Worm (Caenorhabditis elegans): ENCODE results near the gene C31G12.3.

The C31G12.3 gene

ce11 chrV:18168266-18168665, 16.7 kb upstream of the C31G12.3 start, which contains the start of gene C14A6.7:
Gene C14A6.7 (minus strand): TSS chrV:18168366.
- TF ChIP-seq hnd-1 (tag; optimal IDR thresholded peaks at IDR 0.05) (no peak), ets-7 (tag; optimal IDR thresholded peaks at IDR 0.05) (no peak), hmg-4 (GFP tag; optimal IDR thresholded peaks at IDR 0.05) (no peak), tbx-11 (GFP tag; IDR thresholded peaks at IDR 0.05) (no peak), tbx-37 (GFP tag; conservative IDR thresholded peaks at IDR 0.05) (no peak), hmbx-1 (tag; optimal IDR thresholded peaks at IDR 0.05) (no peak), tra-4 (tag; optimal IDR thresholded peaks at IDR 0.05) (no peak), sea-1 (GFP tag; conservative IDR thresholded peaks at IDR 0.05) (no peak), B0310.2 (tag; optimal IDR thresholded peaks at IDR 0.05) (no peak), ceh-13 (GFP tag; optimal IDR thresholded peaks at IDR 0.05) (no peak)

- no peak for TF ChIP-seq scrt-1 (GFP tag; IDR thresholded peaks at IDR 0.05)
- TF ChIP-seq ama-1 (optimal IDR thresholded peaks at IDR 0.05) = no peak
- no peak for TF ChIP-seq sea-1 (GFP tag; conservative IDR thresholded peaks at IDR 0.05)
- no peak for TF ChIP-seq F13C5.2 (tag; optimal IDR thresholded peaks at IDR 0.05)
- no peak for TF ChIP-seq tra-4 (tag; optimal IDR thresholded peaks at IDR 0.05)
- no peak for TF ChIP-seq tbx-11 (GFP tag; IDR thresholded peaks at IDR 0.05)
- TF ChIP-seq B0310.2 (tag; optimal IDR thresholded peaks at IDR 0.05) = no peak
- no peak for TF ChIP-seq tbx-37 (GFP tag; conservative IDR thresholded peaks at IDR 0.05)
- no peak for TF ChIP-seq flt-1 (GFP tag; IDR thresholded peaks at IDR 0.05)
- TF ChIP-seq aly-1 (tag; optimal IDR thresholded peaks at IDR 0.05) = no peak
- TF ChIP-seq hmg-4 (GFP tag; optimal IDR thresholded peaks at IDR 0.05) = no peak
- no peak for TF ChIP-seq hnd-1 (tag; optimal IDR thresholded peaks at IDR 0.05)
These were observed 13.4 kb upstream of the C31G12.3 start, which contains the start of gene C14A6.8 for ce11 chrV:18171568-18171967. Gene C14A6.8 (minus strand): TSS chrV:18171668.

ce11 chrV:18178659-18179058, 6.4 kb upstream of the C31G12.3 start, which contains the start of gene C31G12.4:
Gene C31G12.4 (minus strand): TSS chrV:18178759.
- no peak for TF ChIP-seq pes-1 (GFP tag; IDR thresholded peaks at IDR 0.05)
- no peak for TF ChIP-seq hmg-4 (GFP tag; optimal IDR thresholded peaks at IDR 0.05)
- TF ChIP-seq flt-1 (GFP tag; IDR thresholded peaks at IDR 0.05) = no peak
- no peak for TF ChIP-seq aly-1 (tag; optimal IDR thresholded peaks at IDR 0.05)
- TF ChIP-seq tbx-37 (GFP tag; conservative IDR thresholded peaks at IDR 0.05) = no peak
- no peak for TF ChIP-seq F13C5.2 (tag; optimal IDR thresholded peaks at IDR 0.05)
- TF ChIP-seq ama-1 (optimal IDR thresholded peaks at IDR 0.05) = no peak
- TF ChIP-seq tra-4 (tag; optimal IDR thresholded peaks at IDR 0.05) = no peak
- no peak for TF ChIP-seq sea-1 (GFP tag; conservative IDR thresholded peaks at IDR 0.05)
- TF ChIP-seq ceh-36 (tag; optimal IDR thresholded peaks at IDR 0.05) = no peak
- TF ChIP-seq hmbx-1 (tag; optimal IDR thresholded peaks at IDR 0.05) = no peak
- no peak for TF ChIP-seq scrt-1 (GFP tag; IDR thresholded peaks at IDR 0.05)
- no peak for TF ChIP-seq tbx-11 (GFP tag; IDR thresholded peaks at IDR 0.05)
- no peak for TF ChIP-seq ceh-13 (GFP tag; optimal IDR thresholded peaks at IDR 0.05)
- TF ChIP-seq B0310.2 (tag; optimal IDR thresholded peaks at IDR 0.05) = no peak
- no peak for TF ChIP-seq ets-7 (tag; optimal IDR thresholded peaks at IDR 0.05)

ce11 chrV:18179663-18180062, 5.3 kb upstream of the C31G12.3 start, which contains the start of gene C31G12.1:
Gene C31G12.1 (plus strand): TSS chrV:18179963.
- TF ChIP-seq ama-1 (optimal IDR thresholded peaks at IDR 0.05) (no peak), tbx-37 (GFP tag; conservative IDR thresholded peaks at IDR 0.05) (no peak), tra-4 (tag; optimal IDR thresholded peaks at IDR 0.05) (no peak), pes-1 (GFP tag; IDR thresholded peaks at IDR 0.05) (no peak), flt-1 (GFP tag; IDR thresholded peaks at IDR 0.05) (no peak), ceh-13 (GFP tag; optimal IDR thresholded peaks at IDR 0.05) (no peak), B0310.2 (tag; optimal IDR thresholded peaks at IDR 0.05) (no peak), ceh-36 (tag; optimal IDR thresholded peaks at IDR 0.05) (no peak), hmbx-1 (tag; optimal IDR thresholded peaks at IDR 0.05) (no peak), scrt-1 (GFP tag; IDR thresholded peaks at IDR 0.05) (no peak), F13C5.2 (tag; optimal IDR thresholded peaks at IDR 0.05) (no peak), hnd-1 (tag; optimal IDR thresholded peaks at IDR 0.05) (no peak), aly-1 (tag; optimal IDR thresholded peaks at IDR 0.05) (no peak), tbx-11 (GFP tag; IDR thresholded peaks at IDR 0.05) (no peak), hmg-4 (GFP tag; optimal IDR thresholded peaks at IDR 0.05) (no peak), ets-7 (tag; optimal IDR thresholded peaks at IDR 0.05) (no peak), sea-1 (GFP tag; conservative IDR thresholded peaks at IDR 0.05) (no peak)

ce11 chrV:18188328-18188727, 3.3 kb downstream of the C31G12.3 start, which contains the start of gene clec-245:
Gene clec-245 (minus strand): TSS chrV:18188428.
- TF ChIP-seq tra-4 (tag; optimal IDR thresholded peaks at IDR 0.05) = no peak
- no peak for TF ChIP-seq tbx-37 (GFP tag; conservative IDR thresholded peaks at IDR 0.05)
- no peak for TF ChIP-seq hmbx-1 (tag; optimal IDR thresholded peaks at IDR 0.05)
- TF ChIP-seq ama-1 (optimal IDR thresholded peaks at IDR 0.05) = no peak
- TF ChIP-seq B0310.2 (tag; optimal IDR thresholded peaks at IDR 0.05) = no peak
- no peak for TF ChIP-seq ceh-36 (tag; optimal IDR thresholded peaks at IDR 0.05)
- no peak for TF ChIP-seq ceh-13 (GFP tag; optimal IDR thresholded peaks at IDR 0.05)
- no peak for TF ChIP-seq aly-1 (tag; optimal IDR thresholded peaks at IDR 0.05)
- TF ChIP-seq F13C5.2 (tag; optimal IDR thresholded peaks at IDR 0.05) = no peak
- no peak for TF ChIP-seq sea-1 (GFP tag; conservative IDR thresholded peaks at IDR 0.05)
- no peak for TF ChIP-seq hnd-1 (tag; optimal IDR thresholded peaks at IDR 0.05)
- TF ChIP-seq scrt-1 (GFP tag; IDR thresholded peaks at IDR 0.05) = no peak
- no peak for TF ChIP-seq hmg-4 (GFP tag; optimal IDR thresholded peaks at IDR 0.05)
- no peak for TF ChIP-seq tbx-11 (GFP tag; IDR thresholded peaks at IDR 0.05)
- TF ChIP-seq ets-7 (tag; optimal IDR thresholded peaks at IDR 0.05) = no peak
- no peak for TF ChIP-seq flt-1 (GFP tag; IDR thresholded peaks at IDR 0.05)
- no peak for TF ChIP-seq pes-1 (GFP tag; IDR thresholded peaks at IDR 0.05)

- TF ChIP-seq aly-1 (tag; optimal IDR thresholded peaks at IDR 0.05) (no peak), flt-1 (GFP tag; IDR thresholded peaks at IDR 0.05) (no peak), tbx-37 (GFP tag; conservative IDR thresholded peaks at IDR 0.05) (no peak), ceh-13 (GFP tag; optimal IDR thresholded peaks at IDR 0.05) (no peak), hmbx-1 (tag; optimal IDR thresholded peaks at IDR 0.05) (no peak)
These were observed 4.2 kb downstream of the C31G12.3 start, which contains the start of gene clec-246 for ce11 chrV:18189181-18189580. Gene clec-246 (plus strand): TSS chrV:18189481.

- TF ChIP-seq sea-1 (GFP tag; conservative IDR thresholded peaks at IDR 0.05) (no peak), hmbx-1 (tag; optimal IDR thresholded peaks at IDR 0.05) (no peak), hmg-4 (GFP tag; optimal IDR thresholded peaks at IDR 0.05) (no peak), ceh-13 (GFP tag; optimal IDR thresholded peaks at IDR 0.05) (no peak), aly-1 (tag; optimal IDR thresholded peaks at IDR 0.05) (no peak), scrt-1 (GFP tag; IDR thresholded peaks at IDR 0.05) (no peak), tbx-37 (GFP tag; conservative IDR thresholded peaks at IDR 0.05) (no peak), pes-1 (GFP tag; IDR thresholded peaks at IDR 0.05) (no peak), tra-4 (tag; optimal IDR thresholded peaks at IDR 0.05) (no peak), tbx-11 (GFP tag; IDR thresholded peaks at IDR 0.05) (no peak), ama-1 (optimal IDR thresholded peaks at IDR 0.05) (no peak), F13C5.2 (tag; optimal IDR thresholded peaks at IDR 0.05) (no peak)
These were observed 6.1 kb downstream of the C31G12.3 start, which contains the start of gene clec-42 for ce11 chrV:18191128-18191527. Gene clec-42 (plus strand): TSS chrV:18191412.

All from whole organism, early embryonic.